Worm (Caenorhabditis elegans) whole organism, L2 larva: Measurements from ENCODE around the gene ensh-1.

Experiments used
- C34F6.9 ChIP-seq: fragments of 150-350 bp; optimal IDR thresholded peaks from 2 replicates; lab custom pipeline; 2014; ENCODE audit warnings: missing biosample characterization, missing genetic modification characterization
- F13H6.1 ChIP-seq: sonication (generic microtip); optimal IDR thresholded peaks from 2 replicates; lab custom pipeline; 2016; ENCODE audit warnings: missing genetic modification characterization, missing compliant biosample characterization
- R02D3.7 ChIP-seq: fragments of 150-350 bp; optimal IDR thresholded peaks from 2 replicates; lab custom pipeline; 2014; ENCODE audit warnings: missing biosample characterization, missing genetic modification characterization
- Y55F3AM.14 ChIP-seq: fragments of 200-800 bp; sonication (Bioruptor generic); optimal IDR thresholded peaks from 2 replicates; lab custom pipeline; 2018; ENCODE audit warnings: mild to moderate bottlenecking, missing genetic modification characterization, missing compliant biosample characterization
- ZK546.5 ChIP-seq: sonication (generic microtip); optimal IDR thresholded peaks from 2 replicates; lab custom pipeline; 2017; ENCODE audit warnings: missing biosample characterization, missing genetic modification characterization
- aly-2 ChIP-seq: fragments of 150-350 bp; optimal IDR thresholded peaks from 2 replicates; lab custom pipeline; 2014; ENCODE audit warnings: missing biosample characterization, missing genetic modification characterization
- blmp-1 ChIP-seq: sonication (generic microtip); optimal IDR thresholded peaks from 2 replicates; lab custom pipeline; 2017; ENCODE audit warnings: missing genetic modification characterization, mild to moderate bottlenecking, missing compliant biosample characterization, antibody characterized with exemption, moderate library complexity; ENCODE audit not compliant: insufficient read depth
- ceh-82 ChIP-seq: fragments of 150-350 bp; optimal IDR thresholded peaks from 2 replicates; lab custom pipeline; 2014; ENCODE audit warnings: missing biosample characterization, missing genetic modification characterization
- crh-2 ChIP-seq: sonication (generic microtip); optimal IDR thresholded peaks from 2 replicates; lab custom pipeline; 2017; ENCODE audit warnings: missing biosample characterization, missing genetic modification characterization
- dmd-4 ChIP-seq: sonication (generic microtip); optimal IDR thresholded peaks from 2 replicates; lab custom pipeline; 2017; ENCODE audit warnings: missing biosample characterization, missing genetic modification characterization
- elt-1 ChIP-seq: fragments of 150-350 bp; optimal IDR thresholded peaks from 2 replicates; lab custom pipeline; 2014; ENCODE audit warnings: missing biosample characterization, missing genetic modification characterization
- fos-1 ChIP-seq: fragments of 150-350 bp; optimal IDR thresholded peaks from 2 replicates; lab custom pipeline; 2014; ENCODE audit warnings: missing biosample characterization, missing genetic modification characterization
- gmeb-1 ChIP-seq: fragments of 150-350 bp; optimal IDR thresholded peaks from 2 replicates; lab custom pipeline; 2014; ENCODE audit warnings: missing biosample characterization, missing genetic modification characterization
- lin-11 ChIP-seq: fragments of 150-350 bp; sonication (generic microtip); optimal IDR thresholded peaks from 2 replicates; lab custom pipeline; 2014; ENCODE audit warnings: missing biosample characterization, missing genetic modification characterization, inconsistent platforms, mixed read lengths
- lin-39 ChIP-seq: fragments of 150-350 bp; optimal IDR thresholded peaks from 2 replicates; lab custom pipeline; 2014; ENCODE audit warnings: missing biosample characterization, missing genetic modification reagents, missing genetic modification characterization
- lsy-2 ChIP-seq, 2 experiments: fragments of 150-350 bp in 1 of 2; sonication (generic microtip) in 1 of 2; optimal IDR thresholded peaks; 2 replicates each; lab custom pipeline; 2014 to 2017; ENCODE audit warnings: missing biosample characterization in 2 of 2, missing genetic modification characterization in 2 of 2
- mab-5 ChIP-seq: fragments of 150-350 bp; optimal IDR thresholded peaks from 2 replicates; lab custom pipeline; 2014; ENCODE audit warnings: missing biosample characterization, missing genetic modification characterization
- mbf-1 ChIP-seq: sonication (generic microtip); optimal IDR thresholded peaks from 2 replicates; lab custom pipeline; 2017; ENCODE audit warnings: missing biosample characterization, missing genetic modification characterization
- mdl-1 ChIP-seq, 2 experiments: fragments of 150-350 bp in 1 of 2; sonication (generic microtip) in 1 of 2; optimal IDR thresholded peaks; 2 replicates each; lab custom pipeline; 2017; ENCODE audit warnings: missing biosample characterization in 2 of 2, missing genetic modification characterization in 2 of 2
- nhr-11 ChIP-seq: fragments of 150-350 bp; optimal IDR thresholded peaks from 2 replicates; lab custom pipeline; 2014; ENCODE audit warnings: missing biosample characterization, missing genetic modification characterization
- nhr-21 ChIP-seq: fragments of 150-350 bp; optimal IDR thresholded peaks from 2 replicates; lab custom pipeline; 2014; ENCODE audit warnings: missing biosample characterization, missing genetic modification characterization
- nhr-23 ChIP-seq: fragments of 150-350 bp; optimal IDR thresholded peaks from 2 replicates; lab custom pipeline; 2014; ENCODE audit warnings: missing biosample characterization, missing genetic modification reagents, missing genetic modification characterization
- nhr-25 ChIP-seq: fragments of 150-350 bp; sonication (generic microtip); optimal IDR thresholded peaks from 3 replicates; lab custom pipeline; 2014; ENCODE audit warnings: missing biosample characterization, missing genetic modification characterization
- nhr-77 ChIP-seq: fragments of 150-350 bp; optimal IDR thresholded peaks from 2 replicates; lab custom pipeline; 2014; ENCODE audit warnings: missing biosample characterization, missing genetic modification characterization
- sem-4 ChIP-seq: fragments of 150-350 bp; optimal IDR thresholded peaks from 2 replicates; lab custom pipeline; 2014; ENCODE audit warnings: missing biosample characterization, missing genetic modification reagents, missing genetic modification characterization
- skn-1 ChIP-seq: sonication (generic microtip); optimal IDR thresholded peaks from 2 replicates; lab custom pipeline; 2017; ENCODE audit warnings: missing biosample characterization, missing genetic modification characterization
- sma-9 ChIP-seq, 2 experiments: fragments of 150-350 bp in 1 of 2; sonication (generic microtip) in 1 of 2; optimal IDR thresholded peaks; 2 replicates each; lab custom pipeline; 2014 to 2016; ENCODE audit warnings: missing genetic modification characterization in 2 of 2, mild to moderate bottlenecking in 1 of 2, missing biosample characterization in 1 of 2, missing compliant biosample characterization in 1 of 2, missing genetic modification reagents in 1 of 2, moderate library complexity in 1 of 2
- snpc-4 ChIP-seq: fragments of 150-350 bp; optimal IDR thresholded peaks from 2 replicates; lab custom pipeline; 2014; ENCODE audit warnings: missing biosample characterization, missing genetic modification characterization
- unc-39 ChIP-seq: fragments of 150-350 bp; optimal IDR thresholded peaks from 2 replicates; lab custom pipeline; 2014; ENCODE audit warnings: missing biosample characterization, missing genetic modification characterization
- zag-1 ChIP-seq: fragments of 150-350 bp; optimal IDR thresholded peaks from 2 replicates; lab custom pipeline; 2014; ENCODE audit warnings: missing biosample characterization, missing genetic modification characterization
- ztf-1 ChIP-seq: fragments of 200-800 bp; sonication (Bioruptor generic); conservative IDR thresholded peaks from 2 replicates; pipeline ENCODE4 v1.3.6; 2022; ENCODE audit warnings: missing genetic modification characterization, missing compliant biosample characterization
- ztf-11 ChIP-seq: sonication (generic microtip); optimal IDR thresholded peaks from 2 replicates; lab custom pipeline; 2017; ENCODE audit warnings: missing biosample characterization, missing genetic modification characterization
- ztf-4 ChIP-seq: fragments of 150-350 bp; optimal IDR thresholded peaks from 2 replicates; lab custom pipeline; 2014; ENCODE audit warnings: missing biosample characterization, missing genetic modification characterization

Gene ensh-1

DNA sequence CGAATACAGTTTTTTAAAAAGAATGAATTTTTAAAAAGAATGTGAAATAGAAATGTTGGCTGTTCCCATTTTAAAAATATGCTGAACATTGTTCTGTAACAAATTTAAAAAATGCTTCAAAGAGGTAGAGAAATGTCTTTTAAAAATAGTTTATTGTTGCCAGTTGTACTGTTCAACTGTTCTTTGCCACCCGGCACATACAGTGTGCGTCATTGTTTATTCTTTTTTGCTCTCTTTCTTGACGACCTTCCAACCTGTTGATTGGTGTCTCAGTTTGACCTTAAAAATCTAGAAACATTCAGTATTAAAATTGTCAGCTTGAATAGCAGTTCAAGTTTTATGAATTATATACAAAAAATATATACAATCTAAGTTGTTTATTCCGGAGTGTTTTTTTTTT, 26.5 kb downstream of the ensh-1 start:
- TF ChIP-seq lsy-2 (tag; optimal IDR thresholded peaks at IDR 0.05; lab: Kevin White, UChicago) (no peak), ztf-4 (no peak), nhr-21 (tag; lab: Kevin White, UChicago) (no peak), ztf-1 (GFP tag; lab: Robert Waterston, UW) (no peak)

- TF ChIP-seq sma-9 (GFP tag; optimal IDR thresholded peaks at IDR 0.05; lab: Kevin White, UChicago) (peak; percentile 74), sma-9 (tag; optimal IDR thresholded peaks at IDR 0.05; lab: Kevin White, UChicago) (no peak), C34F6.9 (tag; lab: Kevin White, UChicago) (no peak), nhr-11 (tag; lab: Kevin White, UChicago) (no peak), F13H6.1 (tag; lab: Kevin White, UChicago) (peak; percentile 35), ZK546.5 (tag; lab: Kevin White, UChicago) (no peak), gmeb-1 (peak; percentile 44), fos-1 (peak; percentile 90), zag-1 (tag; lab: Kevin White, UChicago) (no peak), crh-2 (tag; lab: Kevin White, UChicago) (peak; percentile 74), unc-39 (tag; lab: Kevin White, UChicago) (no peak), ceh-82 (tag; lab: Kevin White, UChicago) (no peak)
- TF ChIP-seq, all 48 proteins: peak for 5
Measured at ce11 chrX:8932387-8932786, 27.2 kb downstream of the ensh-1 start.

ce11 chrX:8933508-8933907, 28.3 kb downstream of the ensh-1 start:
- no peak for TF ChIP-seq R02D3.7 (tag; lab: Kevin White, UChicago)
- no peak for TF ChIP-seq nhr-11 (tag; lab: Kevin White, UChicago)
- no peak for TF ChIP-seq elt-1 (tag; lab: Kevin White, UChicago)
- TF ChIP-seq skn-1 (tag; lab: Kevin White, UChicago) = no peak
- no peak for TF ChIP-seq aly-2 (tag; lab: Kevin White, UChicago)
- no peak for TF ChIP-seq ztf-4
- no peak for TF ChIP-seq nhr-77 (tag; lab: Kevin White, UChicago)
- no peak for TF ChIP-seq mab-5 (tag; lab: Kevin White, UChicago)
- TF ChIP-seq lin-39 (tag; lab: Kevin White, UChicago) = no peak
- TF ChIP-seq dmd-4 (tag; lab: Kevin White, UChicago) = no peak
- TF ChIP-seq nhr-23 = no peak
- no peak for TF ChIP-seq nhr-25 (tag; lab: Kevin White, UChicago)
- TF ChIP-seq C34F6.9 (tag; lab: Kevin White, UChicago) = no peak
- TF ChIP-seq sem-4 (tag; lab: Kevin White, UChicago) = no peak
- no peak for TF ChIP-seq mdl-1 (tag; optimal IDR thresholded peaks at IDR 0.05; lab: Kevin White, UChicago)
- no peak for TF ChIP-seq zag-1 (tag; lab: Kevin White, UChicago)
- no peak for TF ChIP-seq Y55F3AM.14
- no peak for TF ChIP-seq unc-39 (tag; lab: Kevin White, UChicago)
- TF ChIP-seq crh-2 (tag; lab: Kevin White, UChicago) = no peak

- no peak for TF ChIP-seq nhr-23
- peak; percentile 9 for TF ChIP-seq gmeb-1
- TF ChIP-seq fos-1 = peak; percentile 56
Measured at ce11 chrX:8934246-8934645, 29.1 kb downstream of the ensh-1 start.

- peak; percentile 3 for TF ChIP-seq sma-9 (GFP tag; optimal IDR thresholded peaks at IDR 0.05; lab: Kevin White, UChicago)
- no peak for TF ChIP-seq sma-9 (tag; optimal IDR thresholded peaks at IDR 0.05; lab: Kevin White, UChicago)
- no peak for TF ChIP-seq dmd-4 (tag; lab: Kevin White, UChicago)
- peak; percentile 1 for TF ChIP-seq blmp-1 (tag; lab: Kevin White, UChicago)
Measured at ce11 chrX:8934988-8935387, 29.8 kb downstream of the ensh-1 start.

ce11 chrX:8939389-8939788, 34.2 kb downstream of the ensh-1 start:
- TF ChIP-seq gmeb-1 (peak; percentile 10), nhr-21 (tag; lab: Kevin White, UChicago) (peak; percentile 10), blmp-1 (tag; lab: Kevin White, UChicago) (no peak)

DNA sequence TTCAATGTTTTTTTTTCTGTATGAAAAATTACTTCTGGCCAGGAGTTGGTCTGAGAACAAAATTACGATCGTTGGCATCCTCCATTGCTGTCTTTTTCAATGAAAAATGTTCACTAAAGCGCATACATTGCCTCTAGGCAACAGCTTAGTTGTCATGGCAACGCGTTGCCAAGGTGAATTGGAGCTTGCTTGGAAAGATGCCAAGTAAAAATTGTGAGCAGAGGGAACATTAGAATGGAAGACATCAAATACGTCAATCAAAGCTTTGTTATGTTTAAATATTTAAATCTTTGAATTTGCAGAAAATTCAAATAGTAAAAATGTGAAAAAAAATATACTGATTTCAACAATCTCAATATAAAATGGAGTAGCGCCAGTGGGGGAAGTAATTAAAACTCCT, 34.9 kb downstream of the ensh-1 start, which contains the start of gene dylt-2:
Gene dylt-2, minus strand, starts transcription at position 101 of the 400 bp plus-strand sequence.
- no peak for TF ChIP-seq mbf-1
- TF ChIP-seq snpc-4 (tag; lab: Kevin White, UChicago) = no peak
- TF ChIP-seq lin-11 (tag; lab: Kevin White, UChicago) = peak; percentile 29
- TF ChIP-seq nhr-21 (tag; lab: Kevin White, UChicago) = no peak
- TF ChIP-seq ZK546.5 (tag; lab: Kevin White, UChicago) = no peak
- no peak for TF ChIP-seq nhr-23
- no peak for TF ChIP-seq ztf-11 (tag; lab: Kevin White, UChicago)
